Fruit fly (Drosophila melanogaster) whole organism, embryonic: ENCODE results near the gene Lrch.
A peak's percentile ranks its signal among the peaks of the same experiment; 100 is the strongest.

Experiments used
- Abd-B ChIP-seq: fragments of 200-800 bp; sonication (Bioruptor generic); optimal IDR thresholded peaks from 2 replicates; lab custom pipeline; 2018; ENCODE audit warnings: missing biosample characterization, mild to moderate bottlenecking, missing genetic modification characterization, moderate library complexity
- Adf1 ChIP-seq: fragments of 200-800 bp; sonication (Bioruptor generic); IDR thresholded peaks from 2 replicates; pipeline ENCODE4 v1.3.6; 2022; ENCODE audit warnings: missing biosample characterization, missing genetic modification characterization
- Aef1 ChIP-seq: fragments of 200-800 bp; sonication (Bioruptor generic); IDR thresholded peaks from 3 replicates; pipeline ENCODE4 v1.3.6; 2022; ENCODE audit warnings: missing biosample characterization, missing genetic modification characterization
- B-H2 ChIP-seq: fragments of 200-800 bp; sonication (Bioruptor generic); optimal IDR thresholded peaks from 2 replicates; lab custom pipeline; 2018; ENCODE audit warnings: missing biosample characterization, mild to moderate bottlenecking, missing genetic modification characterization
- Bteb2 ChIP-seq: fragments of 200-800 bp; sonication (Bioruptor generic); optimal IDR thresholded peaks from 2 replicates; lab custom pipeline; 2016; ENCODE audit warnings: missing biosample characterization, missing genetic modification characterization
- CG12071 ChIP-seq: fragments of 200-800 bp; sonication (Bioruptor generic); optimal IDR thresholded peaks from 3 replicates; lab custom pipeline; 2018; ENCODE audit warnings: missing biosample characterization, mild to moderate bottlenecking, missing genetic modification characterization
- CG12155 ChIP-seq: fragments of 200-800 bp; sonication (Bioruptor generic); optimal IDR thresholded peaks from 3 replicates; lab custom pipeline; 2016; ENCODE audit warnings: missing biosample characterization, missing genetic modification characterization
- CG12299 ChIP-seq: fragments of 200-800 bp; sonication (Bioruptor generic); optimal IDR thresholded peaks from 2 replicates; lab custom pipeline; 2018; ENCODE audit warnings: missing biosample characterization, mild to moderate bottlenecking, missing genetic modification characterization
- CG12391 ChIP-seq: fragments of 200-800 bp; sonication (Bioruptor generic); optimal IDR thresholded peaks from 3 replicates; lab custom pipeline; 2018; ENCODE audit warnings: missing biosample characterization, mild to moderate bottlenecking, missing genetic modification characterization, moderate library complexity
- CG13624 ChIP-seq: fragments of 200-800 bp; sonication (Bioruptor generic); optimal IDR thresholded peaks from 2 replicates; lab custom pipeline; 2016; ENCODE audit warnings: missing biosample characterization, missing genetic modification characterization
- CG13775 ChIP-seq: fragments of 200-800 bp; sonication (Bioruptor generic); optimal IDR thresholded peaks from 3 replicates; lab custom pipeline; 2017; ENCODE audit warnings: missing biosample characterization, mild to moderate bottlenecking, missing genetic modification characterization
- CG14710 ChIP-seq: fragments of 200-800 bp; sonication (Bioruptor generic); optimal IDR thresholded peaks from 3 replicates; lab custom pipeline; 2019; ENCODE audit warnings: missing biosample characterization, mild to moderate bottlenecking, missing genetic modification characterization, moderate library complexity
- CG17802 ChIP-seq: fragments of 200-800 bp; sonication (Bioruptor generic); optimal IDR thresholded peaks from 2 replicates; lab custom pipeline; 2018; ENCODE audit warnings: missing biosample characterization, mild to moderate bottlenecking, missing genetic modification characterization, moderate library complexity
- CG17912 ChIP-seq: fragments of 200-800 bp; sonication (Bioruptor generic); optimal IDR thresholded peaks from 2 replicates; lab custom pipeline; 2018; ENCODE audit warnings: missing biosample characterization, mild to moderate bottlenecking, missing genetic modification characterization
- CG18619 ChIP-seq: fragments of 200-800 bp; sonication (Bioruptor generic); optimal IDR thresholded peaks from 3 replicates; lab custom pipeline; 2017; ENCODE audit warnings: missing biosample characterization, mild to moderate bottlenecking, missing genetic modification characterization
- CG2120 ChIP-seq: fragments of 200-800 bp; sonication (Bioruptor generic); optimal IDR thresholded peaks from 3 replicates; lab custom pipeline; 2016; ENCODE audit warnings: missing biosample characterization, missing genetic modification characterization
- CG32767 ChIP-seq: fragments of 200-800 bp; sonication (Bioruptor generic); IDR thresholded peaks from 2 replicates; pipeline ENCODE4 v1.3.6; 2022; ENCODE audit warnings: missing biosample characterization, missing genetic modification characterization
- CG3847 ChIP-seq: fragments of 200-800 bp; sonication (Bioruptor generic); IDR thresholded peaks from 2 replicates; pipeline ENCODE4 v1.3.6; 2022; ENCODE audit warnings: missing biosample characterization, missing genetic modification characterization
- CG4282 ChIP-seq: fragments of 200-800 bp; sonication (Bioruptor generic); optimal IDR thresholded peaks from 2 replicates; lab custom pipeline; 2016; ENCODE audit warnings: missing biosample characterization, missing genetic modification characterization
- CG4404 ChIP-seq: fragments of 200-800 bp; sonication (Bioruptor generic); IDR thresholded peaks from 2 replicates; pipeline ENCODE4 v1.3.6; 2022; ENCODE audit warnings: missing biosample characterization, missing genetic modification characterization
- CG4617 ChIP-seq: fragments of 200-800 bp; sonication (Bioruptor generic); optimal IDR thresholded peaks from 3 replicates; lab custom pipeline; 2016; ENCODE audit warnings: missing biosample characterization, missing genetic modification characterization, borderline replicate concordance
- CG7987 ChIP-seq: fragments of 200-800 bp; sonication (Bioruptor generic); optimal IDR thresholded peaks from 2 replicates; lab custom pipeline; 2018; ENCODE audit warnings: missing biosample characterization, mild to moderate bottlenecking, missing genetic modification characterization, moderate library complexity
- Camta ChIP-seq: fragments of 200-800 bp; sonication (Bioruptor generic); optimal IDR thresholded peaks from 2 replicates; lab custom pipeline; 2016; ENCODE audit warnings: missing biosample characterization, missing genetic modification characterization
- Dll ChIP-seq: fragments of 200-800 bp; sonication (Bioruptor generic); IDR thresholded peaks from 4 replicates; pipeline ENCODE4 v1.3.6; 2022; ENCODE audit warnings: missing biosample characterization, missing genetic modification characterization; ENCODE audit not compliant: partially characterized antibody
- GATAe ChIP-seq: fragments of 200-800 bp; sonication (Bioruptor generic); conservative IDR thresholded peaks from 2 replicates; pipeline ENCODE4 v1.3.6; 2022; ENCODE audit warnings: missing biosample characterization, missing genetic modification characterization
- Gug ChIP-seq: fragments of 200-800 bp; sonication (Bioruptor generic); IDR thresholded peaks from 4 replicates; pipeline ENCODE4 v1.3.6; 2022; ENCODE audit warnings: missing biosample characterization, missing genetic modification characterization
- Nf-YC ChIP-seq: fragments of 200-800 bp; optimal IDR thresholded peaks from 3 replicates; lab custom pipeline; 2019; ENCODE audit warnings: missing biosample characterization, mild to moderate bottlenecking, missing genetic modification characterization, moderate library complexity
- PHDP ChIP-seq: fragments of 200-800 bp; sonication (Bioruptor generic); optimal IDR thresholded peaks from 3 replicates; lab custom pipeline; 2018; ENCODE audit warnings: missing biosample characterization, mild to moderate bottlenecking, missing genetic modification characterization, moderate library complexity
- Sin3A ChIP-seq: fragments of >200 bp; optimal IDR thresholded peaks from 2 replicates; lab custom pipeline; 2018
- Sry-β ChIP-seq: fragments of 200-800 bp; sonication (Bioruptor generic); optimal IDR thresholded peaks from 2 replicates; lab custom pipeline; 2018; ENCODE audit warnings: missing biosample characterization, mild to moderate bottlenecking, missing genetic modification characterization, moderate library complexity
- Xrp1 ChIP-seq: fragments of 200-800 bp; sonication (Bioruptor generic); IDR thresholded peaks from 2 replicates; pipeline ENCODE4 v1.3.6; 2022; ENCODE audit warnings: missing biosample characterization, missing genetic modification characterization
- ara ChIP-seq: fragments of 200-800 bp; sonication (Bioruptor generic); IDR thresholded peaks from 2 replicates; pipeline ENCODE4 v1.3.6; 2022; ENCODE audit warnings: missing biosample characterization, missing genetic modification characterization
- az2 ChIP-seq: fragments of 200-800 bp; sonication (Bioruptor generic); optimal IDR thresholded peaks from 3 replicates; lab custom pipeline; 2016; ENCODE audit warnings: missing biosample characterization, missing genetic modification characterization
- bowl ChIP-seq: fragments of 200-800 bp; sonication (Bioruptor generic); IDR thresholded peaks from 2 replicates; pipeline ENCODE4 v1.3.6; 2022; ENCODE audit warnings: missing biosample characterization, missing genetic modification characterization
- dpn ChIP-seq, 2 experiments: fragments of 200-800 bp; sonication (Bioruptor generic); optimal IDR thresholded peaks; 3 replicates each; lab custom pipeline; 2016; ENCODE audit warnings: missing biosample characterization in 2 of 2, missing genetic modification characterization in 2 of 2
- exex ChIP-seq: fragments of 200-800 bp; sonication (Bioruptor generic); optimal IDR thresholded peaks from 4 replicates; lab custom pipeline; 2018; ENCODE audit warnings: missing biosample characterization, mild to moderate bottlenecking, missing genetic modification characterization, moderate library complexity
- h ChIP-seq: fragments of >200 bp; optimal IDR thresholded peaks from 2 replicates; lab custom pipeline; 2017
- hkb ChIP-seq, 2 experiments: fragments of 200-800 bp in 1 of 2; fragments of >200 bp in 1 of 2; sonication (Bioruptor generic) in 1 of 2; IDR thresholded peaks in 1 of 2; optimal IDR thresholded peaks in 1 of 2; 2 replicates each; pipeline versions ENCODE4 v1.3.6 to Lab custom; 2017 to 2022; ENCODE audit warnings: missing biosample characterization in 1 of 2, missing genetic modification characterization in 1 of 2
- nmo ChIP-seq: fragments of 200-800 bp; sonication (Bioruptor generic); optimal IDR thresholded peaks from 2 replicates; lab custom pipeline; 2018; ENCODE audit warnings: missing biosample characterization, mild to moderate bottlenecking, missing genetic modification characterization, moderate library complexity
- nom ChIP-seq: fragments of 200-800 bp; sonication (Bioruptor generic); optimal IDR thresholded peaks from 2 replicates; lab custom pipeline; 2017; ENCODE audit warnings: missing biosample characterization, missing genetic modification characterization, mild to moderate bottlenecking, moderate library complexity, missing genetic modification reagents
- org-1 ChIP-seq: fragments of 200-800 bp; sonication (Bioruptor generic); optimal IDR thresholded peaks from 2 replicates; lab custom pipeline; 2017; ENCODE audit warnings: missing biosample characterization, missing genetic modification characterization
- peb ChIP-seq: fragments of 200-800 bp; sonication (Bioruptor generic); IDR thresholded peaks from 2 replicates; pipeline ENCODE4 v1.3.6; 2022; ENCODE audit warnings: missing biosample characterization, missing genetic modification characterization
- pfk ChIP-seq: fragments of 200-800 bp; sonication (Bioruptor generic); optimal IDR thresholded peaks from 2 replicates; lab custom pipeline; 2018; ENCODE audit warnings: missing biosample characterization, mild to moderate bottlenecking, missing genetic modification characterization, moderate library complexity
- sens-2 ChIP-seq: fragments of 200-800 bp; sonication (Bioruptor generic); IDR thresholded peaks from 2 replicates; pipeline ENCODE4 v1.3.6; 2022; ENCODE audit warnings: missing biosample characterization, missing genetic modification characterization
- slp2 ChIP-seq: fragments of 200-800 bp; sonication (Bioruptor generic); optimal IDR thresholded peaks from 2 replicates; lab custom pipeline; 2016; ENCODE audit warnings: missing biosample characterization, missing genetic modification characterization
- sqz ChIP-seq: fragments of 200-800 bp; sonication (Bioruptor generic); optimal IDR thresholded peaks from 3 replicates; lab custom pipeline; 2018; ENCODE audit warnings: missing biosample characterization, mild to moderate bottlenecking, missing genetic modification characterization
- tap ChIP-seq: fragments of 200-800 bp; optimal IDR thresholded peaks from 3 replicates; lab custom pipeline; 2019; ENCODE audit warnings: missing biosample characterization, mild to moderate bottlenecking, missing genetic modification characterization, moderate library complexity
- tio ChIP-seq: fragments of 200-800 bp; sonication (Bioruptor generic); optimal IDR thresholded peaks from 2 replicates; lab custom pipeline; 2017; ENCODE audit warnings: missing biosample characterization, missing genetic modification characterization, inconsistent platforms
- tll ChIP-seq, 2 experiments: fragments of 200-800 bp in 1 of 2; fragments of >200 bp in 1 of 2; sonication (Bioruptor generic) in 1 of 2; optimal IDR thresholded peaks; 2 replicates each; lab custom pipeline; 2017 to 2019; ENCODE audit warnings: missing biosample characterization in 2 of 2, missing genetic modification characterization in 2 of 2, mild to moderate bottlenecking in 1 of 2, moderate library complexity in 1 of 2
- zen2 ChIP-seq: fragments of 200-800 bp; sonication (Bioruptor generic); IDR thresholded peaks from 3 replicates; pipeline ENCODE4 v1.3.6; 2022; ENCODE audit warnings: missing biosample characterization, missing genetic modification characterization; ENCODE audit not compliant: partially characterized antibody

Gene Lrch

DNA sequence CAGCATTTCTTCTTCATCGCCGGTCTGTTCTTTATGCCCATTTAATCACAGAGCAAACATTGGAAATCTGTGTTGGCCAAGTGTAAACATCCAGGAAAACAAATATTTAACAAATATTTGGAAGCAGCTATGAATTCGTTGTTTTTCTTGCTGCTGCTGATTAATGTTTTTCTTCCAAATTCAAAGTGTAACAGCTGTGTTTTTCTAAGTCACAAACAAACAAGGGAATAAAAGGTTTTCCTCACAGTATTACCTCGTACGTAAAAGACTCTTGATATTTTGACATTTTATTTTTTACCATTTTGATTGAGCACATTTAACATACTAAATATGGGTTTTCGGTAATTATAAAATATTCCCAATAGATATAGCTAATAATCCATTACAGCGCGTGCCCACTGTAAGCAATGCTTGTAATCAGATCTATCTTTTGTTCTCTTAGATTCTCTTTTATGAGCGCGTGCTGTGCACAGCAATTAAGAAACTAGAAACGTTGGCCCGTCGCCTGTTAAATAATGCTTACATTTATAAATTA lies 5.1 kb downstream of the Lrch start (continued):
- peak; percentile 91 for TF ChIP-seq CG12155 (GFP tag; lab: Kevin White, UChicago)
- peak; percentile 95 for TF ChIP-seq tap (tag; lab: Kevin White, UChicago)
- TF ChIP-seq CG17802 (tag; lab: Kevin White, UChicago): peak; percentile 87
- peak; percentile 84 for TF ChIP-seq exex (tag; lab: Kevin White, UChicago)
- no peak for TF ChIP-seq Dll (GFP tag; lab: Robert Waterston, UW)
- TF ChIP-seq CG4404 (GFP tag; lab: Robert Waterston, UW): no peak; the same call in none of the 2 replicates
- TF ChIP-seq CG13775 (GFP tag; lab: Kevin White, UChicago): peak; percentile 91
- TF ChIP-seq CG7987 (GFP tag; lab: Kevin White, UChicago): peak; percentile 99
- TF ChIP-seq Aef1: peak; percentile 91
- TF ChIP-seq CG17912 (GFP tag; lab: Kevin White, UChicago): peak; percentile 86
- peak; percentile 80 for TF ChIP-seq CG4282
- no peak for TF ChIP-seq zen2 (GFP tag; lab: Robert Waterston, UW)
- TF ChIP-seq org-1 (GFP tag; lab: Kevin White, UChicago): peak; percentile 91
- TF ChIP-seq tll (GFP tag; optimal IDR thresholded peaks at IDR 0.05; lab: Kevin White, UChicago): peak in 1 of 2 experiments; percentile 98
- TF ChIP-seq sqz: peak; percentile 98
- peak; percentile 82 for TF ChIP-seq peb (GFP tag; lab: Robert Waterston, UW)
- peak; percentile 94 for TF ChIP-seq CG3847
- TF ChIP-seq Sin3A (lab: Kevin White, UChicago): no peak
- peak; percentile 86 for TF ChIP-seq pfk
- peak; percentile 87 for TF ChIP-seq Gug (GFP tag; lab: Robert Waterston, UW)
- peak; percentile 93 for TF ChIP-seq Bteb2 (GFP tag; lab: Kevin White, UChicago)
- peak; percentile 95 for TF ChIP-seq CG18619 (GFP tag; lab: Kevin White, UChicago)
- peak; percentile 97 for TF ChIP-seq Xrp1 (GFP tag; lab: Robert Waterston, UW)
- TF ChIP-seq nom (GFP tag; lab: Kevin White, UChicago): no peak
- TF ChIP-seq Sry-β (GFP tag; lab: Kevin White, UChicago): peak; percentile 83
- peak; percentile 94 for TF ChIP-seq bowl
- peak; percentile 83 for TF ChIP-seq Nf-YC (tag; lab: Kevin White, UChicago)
- TF ChIP-seq Camta (GFP tag; lab: Kevin White, UChicago): peak; percentile 99
- peak; percentile 95 for TF ChIP-seq ara (GFP tag; lab: Robert Waterston, UW)
- no peak for TF ChIP-seq hkb (optimal IDR thresholded peaks at IDR 0.05; lab: Kevin White, UChicago)
- peak; percentile 95 for TF ChIP-seq hkb (GFP tag; IDR thresholded peaks at IDR 0.05; lab: Robert Waterston, UW)
- TF ChIP-seq B-H2 (GFP tag; lab: Kevin White, UChicago): peak; percentile 92
- TF ChIP-seq GATAe (GFP tag; lab: Robert Waterston, UW): peak; percentile 80
- TF ChIP-seq CG13624: peak; percentile 95
- peak; percentile 78 for TF ChIP-seq Adf1 (GFP tag; lab: Robert Waterston, UW)
- TF ChIP-seq h (lab: Kevin White, UChicago): no peak
- peak; percentile 98 for TF ChIP-seq CG12071 (GFP tag; lab: Kevin White, UChicago)
- TF ChIP-seq CG4617 (GFP tag; lab: Kevin White, UChicago): peak; percentile 77
- peak; percentile 93 to 98 for TF ChIP-seq dpn (GFP tag; optimal IDR thresholded peaks at IDR 0.05; lab: Kevin White, UChicago)
- TF ChIP-seq CG14710 (tag; lab: Kevin White, UChicago): peak; percentile 98
- TF ChIP-seq slp2: peak; percentile 96
- peak; percentile 89 for TF ChIP-seq tio (GFP tag; lab: Kevin White, UChicago)
- peak; percentile 93 for TF ChIP-seq Abd-B (GFP tag; lab: Kevin White, UChicago)
- TF ChIP-seq CG32767 (GFP tag; lab: Robert Waterston, UW): peak; percentile 91
- TF ChIP-seq CG12391 (tag; lab: Kevin White, UChicago): peak; percentile 95
- TF ChIP-seq sens-2 (GFP tag; lab: Robert Waterston, UW): peak; percentile 80
- TF ChIP-seq PHDP (tag; lab: Kevin White, UChicago): peak; percentile 96
- peak; percentile 96 for TF ChIP-seq nmo (GFP tag; lab: Kevin White, UChicago)
- TF ChIP-seq az2 (GFP tag; lab: Kevin White, UChicago): peak; percentile 94
- peak; percentile 90 for TF ChIP-seq CG12299
- TF ChIP-seq CG2120 (GFP tag; lab: Kevin White, UChicago): peak; percentile 97
